Worm (Caenorhabditis elegans) whole organism, L4 larva: ENCODE results near the gene ZC21.6.

Source experiments
- ceh-20 ChIP-seq: fragments of 200-800 bp; sonication (Bioruptor generic); IDR thresholded peaks from 2 replicates; pipeline ENCODE4 v1.3.6; 2022; ENCODE audit warnings: missing genetic modification reagents, missing genetic modification characterization, missing compliant biosample characterization
- madf-5 ChIP-seq, 2 experiments: fragments of 200-800 bp; sonication (Bioruptor generic); IDR thresholded peaks; 2 replicates each; pipeline ENCODE4 v1.3.6; 2022; ENCODE audit warnings: missing compliant biosample characterization in 2 of 2, missing genetic modification characterization in 2 of 2
- unc-39 ChIP-seq: sonication (generic microtip); optimal IDR thresholded peaks from 2 replicates; lab custom pipeline; 2017; ENCODE audit warnings: missing biosample characterization, missing genetic modification characterization

ce11 chrIII:8554472-8554871 lies 9.1 kb upstream of the ZC21.6 start, which contains the start of gene gsto-2:
- TF ChIP-seq ceh-20 = no peak
- no peak for TF ChIP-seq madf-5 (GFP tag; IDR thresholded peaks at IDR 0.05; lab: Robert Waterston, UW)
- TF ChIP-seq unc-39 (tag; lab: Kevin White, UChicago) = no peak
